Worm (Caenorhabditis elegans) whole organism, L3 larva: ENCODE results near the gene C49A9.10.
A peak's percentile ranks its signal among the peaks of the same experiment; 100 is the strongest.

Source experiments
- R02D3.7 ChIP-seq: fragments of 150-350 bp; optimal IDR thresholded peaks from 2 replicates; lab custom pipeline; 2014; ENCODE audit warnings: missing biosample characterization, missing genetic modification characterization
- ZK546.5 ChIP-seq: sonication (generic microtip); optimal IDR thresholded peaks from 2 replicates; lab custom pipeline; 2017; ENCODE audit warnings: missing biosample characterization, missing genetic modification characterization
- ama-1 ChIP-seq: fragments of 150-350 bp; optimal IDR thresholded peaks from 2 replicates; lab custom pipeline; 2018
- ceh-28 ChIP-seq: fragments of 150-350 bp; optimal IDR thresholded peaks from 2 replicates; lab custom pipeline; 2014; ENCODE audit warnings: missing biosample characterization, missing genetic modification reagents, missing genetic modification characterization
- ceh-9 ChIP-seq: sonication (generic microtip); optimal IDR thresholded peaks from 2 replicates; lab custom pipeline; 2018; ENCODE audit warnings: missing biosample characterization, missing genetic modification characterization
- egl-27 ChIP-seq: sonication (generic microtip); optimal IDR thresholded peaks from 4 replicates; lab custom pipeline; 2017; ENCODE audit warnings: missing biosample characterization, missing genetic modification reagents, missing genetic modification characterization
- elt-2 ChIP-seq: sonication (generic microtip); optimal IDR thresholded peaks from 2 replicates; lab custom pipeline; 2016; ENCODE audit warnings: missing genetic modification reagents, mild to moderate bottlenecking, missing genetic modification characterization, missing compliant biosample characterization
- elt-3 ChIP-seq, 3 experiments: fragments of 150-350 bp in 1 of 3; sonication (generic microtip) in 2 of 3; optimal IDR thresholded peaks; 2 replicates in 2 of 3; 4 replicates in 1 of 3; lab custom pipeline; 2014 to 2017; ENCODE audit warnings: missing biosample characterization in 3 of 3, missing genetic modification characterization in 3 of 3
- eor-1 ChIP-seq, 2 experiments: fragments of 150-350 bp; optimal IDR thresholded peaks; 2 replicates each; lab custom pipeline; 2014 to 2018; ENCODE audit warnings: missing biosample characterization in 2 of 2, missing genetic modification characterization in 2 of 2
- fkh-10 ChIP-seq: sonication (generic microtip); optimal IDR thresholded peaks from 2 replicates; lab custom pipeline; 2017; ENCODE audit warnings: missing biosample characterization, missing genetic modification reagents, missing genetic modification characterization
- fos-1 ChIP-seq: fragments of 150-350 bp; optimal IDR thresholded peaks from 2 replicates; lab custom pipeline; 2014; ENCODE audit warnings: missing biosample characterization, missing genetic modification characterization
- hmg-11 ChIP-seq: sonication (generic microtip); optimal IDR thresholded peaks from 2 replicates; lab custom pipeline; 2016; ENCODE audit warnings: missing genetic modification characterization, missing compliant biosample characterization
- lin-39 ChIP-seq: fragments of 150-350 bp; optimal IDR thresholded peaks from 2 replicates; lab custom pipeline; 2018; ENCODE audit warnings: missing biosample characterization, missing genetic modification reagents, missing genetic modification characterization
- lsy-12 ChIP-seq: sonication (generic microtip); optimal IDR thresholded peaks from 2 replicates; lab custom pipeline; 2016; ENCODE audit warnings: mild to moderate bottlenecking, missing genetic modification characterization, missing compliant biosample characterization
- mdl-1 ChIP-seq: fragments of 150-350 bp; optimal IDR thresholded peaks from 2 replicates; lab custom pipeline; 2014; ENCODE audit warnings: missing biosample characterization, missing genetic modification characterization
- mml-1 ChIP-seq: fragments of 150-350 bp; sonication (generic microtip); optimal IDR thresholded peaks from 3 replicates; lab custom pipeline; 2014; ENCODE audit warnings: missing biosample characterization, missing genetic modification characterization
- nfya-1 ChIP-seq: sonication (generic microtip); optimal IDR thresholded peaks from 2 replicates; lab custom pipeline; 2017; ENCODE audit warnings: missing genetic modification characterization, mild to moderate bottlenecking, missing compliant biosample characterization, antibody characterized with exemption, moderate library complexity; ENCODE audit not compliant: insufficient read depth
- nhr-12 ChIP-seq: fragments of 150-350 bp; optimal IDR thresholded peaks from 2 replicates; lab custom pipeline; 2014; ENCODE audit warnings: missing biosample characterization, missing genetic modification characterization
- nhr-23 ChIP-seq: fragments of 150-350 bp; optimal IDR thresholded peaks from 2 replicates; lab custom pipeline; 2014; ENCODE audit warnings: missing biosample characterization, missing genetic modification reagents, missing genetic modification characterization
- nhr-237 ChIP-seq: fragments of 150-350 bp; optimal IDR thresholded peaks from 2 replicates; lab custom pipeline; 2014; ENCODE audit warnings: missing biosample characterization, missing genetic modification characterization
- nhr-25 ChIP-seq: sonication (generic microtip); optimal IDR thresholded peaks from 2 replicates; lab custom pipeline; 2017; ENCODE audit warnings: missing biosample characterization, missing genetic modification characterization
- nhr-43 ChIP-seq: sonication (generic microtip); optimal IDR thresholded peaks from 2 replicates; lab custom pipeline; 2016; ENCODE audit warnings: mild to moderate bottlenecking, missing genetic modification characterization, missing compliant biosample characterization; ENCODE audit not compliant: poor library complexity, severe bottlenecking
- nhr-67 ChIP-seq: fragments of 150-350 bp; optimal IDR thresholded peaks from 2 replicates; lab custom pipeline; 2014; ENCODE audit warnings: missing biosample characterization, missing genetic modification characterization
- nhr-76 ChIP-seq: fragments of 150-350 bp; sonication (generic microtip); optimal IDR thresholded peaks from 5 replicates; lab custom pipeline; 2014; ENCODE audit warnings: missing biosample characterization, missing genetic modification characterization
- nhr-77 ChIP-seq: fragments of 150-350 bp; optimal IDR thresholded peaks from 2 replicates; lab custom pipeline; 2014; ENCODE audit warnings: missing biosample characterization, missing genetic modification characterization
- pha-4 ChIP-seq: fragments of 150-350 bp; optimal IDR thresholded peaks from 2 replicates; lab custom pipeline; 2014; ENCODE audit warnings: missing biosample characterization, missing genetic modification reagents, missing genetic modification characterization
- pqm-1 ChIP-seq: fragments of 150-350 bp; optimal IDR thresholded peaks from 2 replicates; lab custom pipeline; 2017; ENCODE audit warnings: missing biosample characterization, missing genetic modification characterization, inconsistent platforms
- tbx-2 ChIP-seq: sonication (generic microtip); optimal IDR thresholded peaks from 2 replicates; lab custom pipeline; 2016; ENCODE audit warnings: mild to moderate bottlenecking, missing genetic modification characterization, missing compliant biosample characterization
- unc-39 ChIP-seq: sonication (generic microtip); optimal IDR thresholded peaks from 4 replicates; lab custom pipeline; 2017; ENCODE audit warnings: missing biosample characterization, missing genetic modification characterization
- unc-62 ChIP-seq: fragments of 150-350 bp; sonication (generic microtip); optimal IDR thresholded peaks from 4 replicates; lab custom pipeline; 2014; ENCODE audit warnings: missing biosample characterization, missing genetic modification reagents, missing genetic modification characterization
- ztf-11 ChIP-seq: fragments of 150-350 bp; optimal IDR thresholded peaks from 2 replicates; lab custom pipeline; 2014; ENCODE audit warnings: missing biosample characterization, missing genetic modification characterization
- ztf-4 ChIP-seq: fragments of 150-350 bp; optimal IDR thresholded peaks from 2 replicates; lab custom pipeline; 2014; ENCODE audit warnings: missing biosample characterization, missing genetic modification characterization

The C49A9.10 gene

ce11 chrIV:6239993-6240392, 33.8 kb upstream of the C49A9.10 start, which contains the start of gene F58F9.9:
F58F9.9 (plus strand) TSS chrIV:6240293.
- no peak for TF ChIP-seq elt-2 (tag; lab: Kevin White, UChicago)
- TF ChIP-seq lin-39 = no peak
- TF ChIP-seq nhr-23 (tag; lab: Kevin White, UChicago) = no peak
- TF ChIP-seq fos-1 (tag; lab: Kevin White, UChicago) = no peak
- no peak for TF ChIP-seq elt-3 (tag; optimal IDR thresholded peaks at IDR 0.05; lab: Kevin White, UChicago)
- TF ChIP-seq ceh-9 (tag; lab: Kevin White, UChicago) = no peak
- TF ChIP-seq nhr-67 = no peak
- TF ChIP-seq unc-39 (tag; lab: Kevin White, UChicago) = no peak
- TF ChIP-seq mdl-1 = no peak
- no peak for TF ChIP-seq nfya-1
- no peak for TF ChIP-seq ztf-4
- TF ChIP-seq eor-1 (tag; optimal IDR thresholded peaks at IDR 0.05; lab: Kevin White, UChicago) = no peak
- no peak for TF ChIP-seq mml-1 (tag; lab: Kevin White, UChicago)
- no peak for TF ChIP-seq pqm-1 (tag; lab: Kevin White, UChicago)
- no peak for TF ChIP-seq nhr-237 (tag; lab: Kevin White, UChicago)
- TF ChIP-seq egl-27 (tag; lab: Kevin White, UChicago) = no peak

- TF ChIP-seq ama-1 (lab: Kevin White, UChicago) = no peak
- TF ChIP-seq lin-39 = no peak
- no peak for TF ChIP-seq elt-2 (tag; lab: Kevin White, UChicago)
- no peak for TF ChIP-seq lsy-12 (tag; lab: Kevin White, UChicago)
- no peak for TF ChIP-seq tbx-2 (tag; lab: Kevin White, UChicago)
- TF ChIP-seq R02D3.7 = no peak
- no peak for TF ChIP-seq unc-62 (GFP tag; lab: Kevin White, UChicago)
- TF ChIP-seq ztf-4 = no peak
- no peak for TF ChIP-seq nhr-77 (tag; lab: Kevin White, UChicago)
- no peak for TF ChIP-seq pqm-1 (tag; lab: Kevin White, UChicago)
- TF ChIP-seq fos-1 (tag; lab: Kevin White, UChicago) = no peak
These were observed 31.5 kb upstream of the C49A9.10 start, which contains the start of the genes F58F9.6 and F58F9.8 for ce11 chrIV:6237508-6238227. F58F9.6 (minus strand) TSS chrIV:6237608. F58F9.8 (plus strand) TSS chrIV:6238177.

- TF ChIP-seq nhr-43 (tag; lab: Kevin White, UChicago) = no peak
- no peak for TF ChIP-seq fkh-10 (GFP tag; lab: Kevin White, UChicago)
- no peak for TF ChIP-seq lsy-12 (tag; lab: Kevin White, UChicago)
- no peak for TF ChIP-seq ztf-11 (tag; lab: Kevin White, UChicago)
- TF ChIP-seq nhr-76 (tag; lab: Kevin White, UChicago) = no peak
- no peak for TF ChIP-seq nhr-23 (tag; lab: Kevin White, UChicago)
- no peak for TF ChIP-seq ceh-28
- peak; percentile 81 for TF ChIP-seq pqm-1 (tag; lab: Kevin White, UChicago)
- TF ChIP-seq mdl-1 = no peak
- peak; percentile 31 for TF ChIP-seq pha-4
- TF ChIP-seq nhr-25 (tag; lab: Kevin White, UChicago) = no peak
- no peak for TF ChIP-seq nhr-12 (tag; lab: Kevin White, UChicago)
- TF ChIP-seq ceh-9 (tag; lab: Kevin White, UChicago) = no peak
- TF ChIP-seq unc-39 (tag; lab: Kevin White, UChicago) = no peak
- no peak for TF ChIP-seq hmg-11 (tag; lab: Kevin White, UChicago)
- no peak for TF ChIP-seq mml-1 (tag; lab: Kevin White, UChicago)
- TF ChIP-seq elt-2 (tag; lab: Kevin White, UChicago) = peak; percentile 74
- no peak for TF ChIP-seq lin-39
- no peak for TF ChIP-seq R02D3.7
- TF ChIP-seq fos-1 (tag; lab: Kevin White, UChicago) = no peak
- TF ChIP-seq, all 47 proteins: peak for 3
These were observed 26.7 kb upstream of the C49A9.10 start, which contains the start of gene F58F9.3 for ce11 chrIV:6232769-6233290. F58F9.3 (plus strand) TSS chrIV:6233240.

- TF ChIP-seq ZK546.5 = no peak
- peak; percentile 43 for TF ChIP-seq elt-2 (tag; lab: Kevin White, UChicago)
These were observed 24.5 kb upstream of the C49A9.10 start, which contains the start of gene F58F9.4 for ce11 chrIV:6230560-6231073. F58F9.4 (plus strand) TSS chrIV:6231023.
